Fruit fly (Drosophila melanogaster) whole organism, prepupa: ENCODE results near the gene btn.

ENCODE experiments used
- CG10631 ChIP-seq: fragments of 200-800 bp; sonication (Bioruptor generic); optimal IDR thresholded peaks from 2 replicates; lab custom pipeline; 2016; ENCODE audit warnings: missing biosample characterization, missing genetic modification characterization
- CG11294 ChIP-seq: fragments of 200-800 bp; sonication (Bioruptor generic); IDR thresholded peaks from 2 replicates; pipeline ENCODE4 v1.3.6; 2022; ENCODE audit warnings: missing biosample characterization, missing genetic modification characterization
- CG11762 ChIP-seq: fragments of 200-800 bp; sonication (Bioruptor generic); optimal IDR thresholded peaks from 3 replicates; lab custom pipeline; 2016; ENCODE audit warnings: missing biosample characterization, missing genetic modification characterization; ENCODE audit not compliant: insufficient read depth
- CG11902 ChIP-seq: fragments of 200-800 bp; sonication (Bioruptor generic); optimal IDR thresholded peaks from 3 replicates; lab custom pipeline; 2016; ENCODE audit warnings: missing biosample characterization, missing genetic modification characterization
- CG15336 ChIP-seq: fragments of 200-800 bp; sonication (Bioruptor generic); IDR thresholded peaks from 2 replicates; pipeline ENCODE4 v1.3.6; 2022; ENCODE audit warnings: missing biosample characterization, missing genetic modification characterization
- CG1621 ChIP-seq: fragments of 200-800 bp; sonication (Bioruptor generic); optimal IDR thresholded peaks from 3 replicates; lab custom pipeline; 2018; ENCODE audit warnings: missing biosample characterization, mild to moderate bottlenecking, missing genetic modification characterization
- CG16779 ChIP-seq: fragments of 200-800 bp; sonication (Bioruptor generic); optimal IDR thresholded peaks from 3 replicates; lab custom pipeline; 2017; ENCODE audit warnings: missing biosample characterization, mild to moderate bottlenecking, missing genetic modification characterization
- CG3032 ChIP-seq: fragments of 200-800 bp; optimal IDR thresholded peaks from 2 replicates; lab custom pipeline; 2019; ENCODE audit warnings: missing biosample characterization, mild to moderate bottlenecking, missing genetic modification characterization, moderate library complexity
- CG31627 ChIP-seq: fragments of 200-800 bp; sonication (Bioruptor generic); optimal IDR thresholded peaks from 3 replicates; lab custom pipeline; 2016; ENCODE audit warnings: missing biosample characterization, missing genetic modification characterization
- CG32006 ChIP-seq: fragments of 200-800 bp; sonication (Bioruptor generic); optimal IDR thresholded peaks from 3 replicates; lab custom pipeline; 2017; ENCODE audit warnings: missing biosample characterization, mild to moderate bottlenecking, missing genetic modification characterization
- CG34406 ChIP-seq: fragments of 200-800 bp; sonication (Bioruptor generic); optimal IDR thresholded peaks from 3 replicates; lab custom pipeline; 2016; ENCODE audit warnings: missing biosample characterization, missing genetic modification characterization
- CG3919 ChIP-seq: fragments of 200-800 bp; sonication (Bioruptor generic); optimal IDR thresholded peaks from 3 replicates; lab custom pipeline; 2016; ENCODE audit warnings: missing biosample characterization, missing genetic modification characterization
- CG6163 ChIP-seq: fragments of 200-800 bp; sonication (Bioruptor generic); IDR thresholded peaks from 3 replicates; pipeline ENCODE4 v1.3.6; 2022; ENCODE audit warnings: missing biosample characterization, missing genetic modification characterization
- CG6276 ChIP-seq: fragments of 200-800 bp; sonication (Bioruptor generic); optimal IDR thresholded peaks from 2 replicates; lab custom pipeline; 2017; ENCODE audit warnings: missing biosample characterization, mild to moderate bottlenecking, missing genetic modification characterization
- CG6792 ChIP-seq: fragments of 200-800 bp; sonication (Bioruptor generic); optimal IDR thresholded peaks from 3 replicates; lab custom pipeline; 2016; ENCODE audit warnings: missing biosample characterization, missing genetic modification characterization
- CG6808 ChIP-seq: fragments of 200-800 bp; sonication (Bioruptor generic); optimal IDR thresholded peaks from 3 replicates; lab custom pipeline; 2017; ENCODE audit warnings: missing biosample characterization, missing genetic modification characterization, mild to moderate bottlenecking, moderate library complexity, missing genetic modification reagents
- CG6854 ChIP-seq: fragments of 200-800 bp; sonication (Bioruptor generic); optimal IDR thresholded peaks from 2 replicates; lab custom pipeline; 2017; ENCODE audit warnings: missing biosample characterization, mild to moderate bottlenecking, missing genetic modification characterization
- CG7368 ChIP-seq: fragments of 200-800 bp; sonication (Bioruptor generic); optimal IDR thresholded peaks from 3 replicates; lab custom pipeline; 2016; ENCODE audit warnings: missing biosample characterization, missing genetic modification characterization
- CG8119 ChIP-seq: fragments of 200-800 bp; sonication (Bioruptor generic); IDR thresholded peaks from 3 replicates; pipeline ENCODE4 v1.3.6; 2022; ENCODE audit warnings: missing biosample characterization, missing genetic modification characterization
- CG8632 ChIP-seq: fragments of 200-800 bp; sonication (Bioruptor generic); optimal IDR thresholded peaks from 3 replicates; lab custom pipeline; 2016; ENCODE audit warnings: missing biosample characterization, missing genetic modification characterization
- CG9139 ChIP-seq: fragments of 200-800 bp; sonication (Bioruptor generic); optimal IDR thresholded peaks from 3 replicates; lab custom pipeline; 2017; ENCODE audit warnings: missing biosample characterization, mild to moderate bottlenecking, missing genetic modification characterization
- Eip75B ChIP-seq: fragments of 200-800 bp; sonication (Bioruptor generic); optimal IDR thresholded peaks from 3 replicates; lab custom pipeline; 2016; ENCODE audit warnings: missing biosample characterization, missing genetic modification characterization
- Eip93F ChIP-seq: fragments of 200-800 bp; sonication (Bioruptor generic); optimal IDR thresholded peaks from 2 replicates; lab custom pipeline; 2016; ENCODE audit warnings: missing biosample characterization, mild to moderate bottlenecking, missing genetic modification characterization
- Ets21C ChIP-seq: fragments of 200-800 bp; sonication (Bioruptor generic); optimal IDR thresholded peaks from 3 replicates; lab custom pipeline; 2016; ENCODE audit warnings: missing biosample characterization, missing genetic modification characterization
- Hr39 ChIP-seq: fragments of 200-800 bp; sonication (Bioruptor generic); optimal IDR thresholded peaks from 2 replicates; lab custom pipeline; 2016; ENCODE audit warnings: missing biosample characterization, missing genetic modification characterization
- Hr4 ChIP-seq: fragments of 200-800 bp; sonication (Bioruptor generic); optimal IDR thresholded peaks from 3 replicates; lab custom pipeline; 2016; ENCODE audit warnings: missing biosample characterization, missing genetic modification characterization
- Lpt ChIP-seq: fragments of 200-800 bp; sonication (Bioruptor generic); optimal IDR thresholded peaks from 3 replicates; lab custom pipeline; 2016; ENCODE audit warnings: missing biosample characterization, missing genetic modification characterization
- Met ChIP-seq: fragments of 200-800 bp; sonication (Bioruptor generic); optimal IDR thresholded peaks from 3 replicates; lab custom pipeline; 2016; ENCODE audit warnings: missing biosample characterization, missing genetic modification characterization
- OdsH ChIP-seq: fragments of 200-800 bp; sonication (Bioruptor generic); optimal IDR thresholded peaks from 3 replicates; lab custom pipeline; 2016; ENCODE audit warnings: missing biosample characterization, missing genetic modification characterization
- Smox ChIP-seq: fragments of 200-800 bp; sonication (Bioruptor generic); optimal IDR thresholded peaks from 3 replicates; lab custom pipeline; 2016; ENCODE audit warnings: missing biosample characterization, missing genetic modification characterization
- Sox102F ChIP-seq: fragments of 200-800 bp; sonication (Bioruptor generic); optimal IDR thresholded peaks from 2 replicates; lab custom pipeline; 2016; ENCODE audit warnings: missing biosample characterization, mild to moderate bottlenecking, missing genetic modification characterization
- Sox14 ChIP-seq: fragments of 200-800 bp; sonication (Bioruptor generic); optimal IDR thresholded peaks from 3 replicates; lab custom pipeline; 2016; ENCODE audit warnings: missing biosample characterization, missing genetic modification characterization
- Sox15 ChIP-seq: fragments of 200-800 bp; sonication (Bioruptor generic); optimal IDR thresholded peaks from 3 replicates; lab custom pipeline; 2016; ENCODE audit warnings: missing biosample characterization, missing genetic modification characterization
- achi ChIP-seq: fragments of 200-800 bp; sonication (Bioruptor generic); optimal IDR thresholded peaks from 3 replicates; lab custom pipeline; 2016; ENCODE audit warnings: missing biosample characterization, missing genetic modification characterization
- acj6 ChIP-seq: fragments of 200-800 bp; sonication (Bioruptor generic); optimal IDR thresholded peaks from 3 replicates; lab custom pipeline; 2016; ENCODE audit warnings: missing biosample characterization, missing genetic modification characterization
- cyc ChIP-seq: fragments of 200-800 bp; sonication (Bioruptor generic); optimal IDR thresholded peaks from 3 replicates; lab custom pipeline; 2016; ENCODE audit warnings: missing biosample characterization, missing genetic modification characterization
- dsx ChIP-seq: fragments of 200-800 bp; optimal IDR thresholded peaks from 3 replicates; lab custom pipeline; 2019; ENCODE audit warnings: missing biosample characterization, mild to moderate bottlenecking, missing genetic modification characterization, moderate library complexity; ENCODE audit not compliant: poor library complexity, severe bottlenecking
- eg ChIP-seq: fragments of 200-800 bp; sonication (Bioruptor generic); IDR thresholded peaks from 3 replicates; pipeline ENCODE4 v1.3.6; 2022; ENCODE audit warnings: missing biosample characterization, missing genetic modification characterization
- esn ChIP-seq: fragments of 200-800 bp; sonication (Bioruptor generic); optimal IDR thresholded peaks from 2 replicates; lab custom pipeline; 2016; ENCODE audit warnings: missing biosample characterization, mild to moderate bottlenecking, missing genetic modification characterization, moderate library complexity
- fd59A ChIP-seq: fragments of 200-800 bp; sonication (Bioruptor generic); optimal IDR thresholded peaks from 2 replicates; lab custom pipeline; 2017; ENCODE audit warnings: missing biosample characterization, mild to moderate bottlenecking, missing genetic modification characterization, missing genetic modification reagents
- fkh ChIP-seq: fragments of 200-800 bp; sonication (Bioruptor generic); optimal IDR thresholded peaks from 3 replicates; lab custom pipeline; 2017; ENCODE audit warnings: missing biosample characterization, mild to moderate bottlenecking, missing genetic modification characterization, moderate library complexity
- lz ChIP-seq: fragments of 200-800 bp; sonication (Bioruptor generic); optimal IDR thresholded peaks from 3 replicates; lab custom pipeline; 2016; ENCODE audit warnings: missing biosample characterization, missing genetic modification characterization
- net ChIP-seq: fragments of 200-800 bp; sonication (Bioruptor generic); optimal IDR thresholded peaks from 3 replicates; lab custom pipeline; 2016; ENCODE audit warnings: missing biosample characterization, missing genetic modification characterization
- pdm3 ChIP-seq: fragments of 200-800 bp; sonication (Bioruptor generic); optimal IDR thresholded peaks from 3 replicates; lab custom pipeline; 2016; ENCODE audit warnings: missing biosample characterization, missing genetic modification characterization
- salr ChIP-seq, 2 experiments: fragments of 200-800 bp; sonication (Bioruptor generic); optimal IDR thresholded peaks; 3 replicates each; lab custom pipeline; 2016 to 2018; ENCODE audit warnings: missing biosample characterization in 2 of 2, missing genetic modification characterization in 2 of 2, mild to moderate bottlenecking in 1 of 2
- svp ChIP-seq: fragments of 200-800 bp; sonication (Bioruptor generic); peaks from one replicate; lab custom pipeline; 2016; ENCODE audit warnings: missing biosample characterization, missing genetic modification characterization
- topi ChIP-seq: fragments of 200-800 bp; sonication (Bioruptor generic); optimal IDR thresholded peaks from 3 replicates; lab custom pipeline; 2016; ENCODE audit warnings: missing biosample characterization, missing genetic modification characterization
- vri ChIP-seq: fragments of 200-800 bp; sonication (Bioruptor generic); optimal IDR thresholded peaks from 3 replicates; lab custom pipeline; 2016; ENCODE audit warnings: missing biosample characterization, mild to moderate bottlenecking, missing genetic modification characterization

The btn gene

dm6 chr3R:22629174-22629573 is 42.7 kb upstream of the btn start:
- TF ChIP-seq svp (GFP tag; lab: Kevin White, UChicago) (peak; percentile 58), Hr4 (GFP tag; lab: Kevin White, UChicago) (no peak), esn (GFP tag; lab: Kevin White, UChicago) (peak; percentile 14), CG8632 (no peak), fd59A (GFP tag; lab: Kevin White, UChicago) (no peak)
- TF ChIP-seq, all 60 proteins: peak for 2

- peak; percentile 91 for TF ChIP-seq esn (GFP tag; lab: Kevin White, UChicago)
- TF ChIP-seq CG11294: no peak
- TF ChIP-seq CG6163 (GFP tag; lab: Robert Waterston, UW): peak; percentile 51; the same call in 1 of the 3 replicates
- peak; percentile 79 for TF ChIP-seq svp (GFP tag; lab: Kevin White, UChicago)
- TF ChIP-seq achi (GFP tag; lab: Kevin White, UChicago): peak; percentile 65
- peak; percentile 79 for TF ChIP-seq acj6 (GFP tag; lab: Kevin White, UChicago)
- TF ChIP-seq Ets21C (GFP tag; lab: Kevin White, UChicago): peak; percentile 81
- peak; percentile 44 for TF ChIP-seq Eip75B (GFP tag; lab: Kevin White, UChicago)
- TF ChIP-seq Hr39 (GFP tag; lab: Kevin White, UChicago): peak; percentile 94
- peak; percentile 81 for TF ChIP-seq lz (GFP tag; lab: Kevin White, UChicago)
- peak; percentile 48 for TF ChIP-seq cyc (GFP tag; lab: Kevin White, UChicago)
- peak; percentile 95 for TF ChIP-seq CG31627
- TF ChIP-seq CG11902 (GFP tag; lab: Kevin White, UChicago): peak; percentile 8
- peak; percentile 44 for TF ChIP-seq net (GFP tag; lab: Kevin White, UChicago)
- peak; percentile 75 for TF ChIP-seq CG34406
- peak; percentile 29 for TF ChIP-seq CG32006 (GFP tag; lab: Kevin White, UChicago)
- TF ChIP-seq Lpt: no peak
- peak; percentile 89 for TF ChIP-seq Sox102F
- TF ChIP-seq CG10631 (GFP tag; lab: Kevin White, UChicago): peak; percentile 36
- TF ChIP-seq CG11762 (GFP tag; lab: Kevin White, UChicago): no peak
- no peak for TF ChIP-seq fd59A (GFP tag; lab: Kevin White, UChicago)
- TF ChIP-seq OdsH (GFP tag; lab: Kevin White, UChicago): peak; percentile 71
- peak; percentile 56 for TF ChIP-seq vri (GFP tag; lab: Kevin White, UChicago)
- TF ChIP-seq Sox14 (GFP tag; lab: Kevin White, UChicago): peak; percentile 81
- no peak for TF ChIP-seq CG6276
- TF ChIP-seq CG15336 (GFP tag; lab: Robert Waterston, UW): peak; percentile 27; the same call in 1 of the 2 replicates
- no peak for TF ChIP-seq fkh (GFP tag; lab: Kevin White, UChicago)
- 0 out of 3 replicates have a peak, but pooled peaks have one; percentile 20 for TF ChIP-seq eg
- TF ChIP-seq Eip93F (GFP tag; lab: Kevin White, UChicago): no peak
- TF ChIP-seq CG8119: no peak; the same call in 2 of the 3 replicates
- TF ChIP-seq pdm3 (GFP tag; lab: Kevin White, UChicago): peak; percentile 76
- peak; percentile 84 for TF ChIP-seq topi (GFP tag; lab: Kevin White, UChicago)
- peak; percentile 87 for TF ChIP-seq Smox (GFP tag; lab: Kevin White, UChicago)
- no peak for TF ChIP-seq CG3032 (tag; lab: Kevin White, UChicago)
- peak; percentile 91 for TF ChIP-seq Met
- TF ChIP-seq CG6792 (GFP tag; lab: Kevin White, UChicago): peak; percentile 72
- no peak for TF ChIP-seq CG1621
- TF ChIP-seq CG3919 (GFP tag; lab: Kevin White, UChicago): peak; percentile 15
- TF ChIP-seq CG7368 (GFP tag; lab: Kevin White, UChicago): no peak
- no peak for TF ChIP-seq dsx (GFP tag; lab: Kevin White, UChicago)
- peak; percentile 70 for TF ChIP-seq Sox15 (GFP tag; lab: Kevin White, UChicago)
- TF ChIP-seq CG6808 (GFP tag; lab: Kevin White, UChicago): no peak
- peak; percentile 63 for TF ChIP-seq CG8632
- peak; percentile 51 for TF ChIP-seq Hr4 (GFP tag; lab: Kevin White, UChicago)
- TF ChIP-seq CG16779 (tag; lab: Kevin White, UChicago): no peak
- no peak for TF ChIP-seq CG9139 (GFP tag; lab: Kevin White, UChicago)
- no peak for TF ChIP-seq CG6854 (GFP tag; lab: Kevin White, UChicago)
- TF ChIP-seq salr (GFP tag; optimal IDR thresholded peaks at IDR 0.05; lab: Kevin White, UChicago): no peak
Observed at dm6 chr3R:22627936-22628513, 41.6 kb upstream of the btn start.
